Fruit fly (Drosophila melanogaster) whole organism, embryonic: ENCODE data around the gene CG12310.

Experiments used
- Ada2b ChIP-seq: fragments of 200-800 bp; sonication (Bioruptor generic); IDR thresholded peaks from 2 replicates; pipeline ENCODE4 v1.3.6; 2022; ENCODE audit warnings: missing biosample characterization, missing genetic modification characterization
- Blimp-1 ChIP-seq: fragments of 200-800 bp; sonication (Bioruptor generic); optimal IDR thresholded peaks from 3 replicates; lab custom pipeline; 2018; ENCODE audit warnings: missing biosample characterization, missing genetic modification characterization, mild to moderate bottlenecking, moderate library complexity, missing genetic modification reagents
- CG10321 ChIP-seq: fragments of 200-800 bp; sonication (Bioruptor generic); IDR thresholded peaks from 2 replicates; pipeline ENCODE4 v1.3.6; 2022; ENCODE audit warnings: missing biosample characterization, missing genetic modification characterization
- CG10462 ChIP-seq: fragments of 200-800 bp; sonication (Bioruptor generic); optimal IDR thresholded peaks from 2 replicates; lab custom pipeline; 2016; ENCODE audit warnings: missing biosample characterization, missing genetic modification characterization
- CG11504 ChIP-seq: fragments of 200-800 bp; sonication (Bioruptor generic); optimal IDR thresholded peaks from 3 replicates; lab custom pipeline; 2019; ENCODE audit warnings: missing biosample characterization, mild to moderate bottlenecking, missing genetic modification characterization, moderate library complexity
- CG15479 ChIP-seq: fragments of 200-800 bp; sonication (Bioruptor generic); optimal IDR thresholded peaks from 3 replicates; lab custom pipeline; 2019; ENCODE audit warnings: missing biosample characterization, mild to moderate bottlenecking, missing genetic modification characterization, moderate library complexity
- CG16779 ChIP-seq: fragments of 200-800 bp; sonication (Bioruptor generic); IDR thresholded peaks from 2 replicates; pipeline ENCODE4 v1.3.6; 2022; ENCODE audit warnings: missing biosample characterization, missing genetic modification characterization
- CG16863 ChIP-seq: fragments of 200-800 bp; sonication (Bioruptor generic); optimal IDR thresholded peaks from 3 replicates; lab custom pipeline; 2016; ENCODE audit warnings: missing biosample characterization, missing genetic modification characterization
- CG17359 ChIP-seq: fragments of 200-800 bp; sonication (Bioruptor generic); optimal IDR thresholded peaks from 3 replicates; lab custom pipeline; 2018; ENCODE audit warnings: missing biosample characterization, mild to moderate bottlenecking, missing genetic modification characterization, moderate library complexity
- CG17912 ChIP-seq: fragments of 200-800 bp; sonication (Bioruptor generic); optimal IDR thresholded peaks from 2 replicates; lab custom pipeline; 2018; ENCODE audit warnings: missing biosample characterization, mild to moderate bottlenecking, missing genetic modification characterization
- CG2199 ChIP-seq: fragments of 200-800 bp; sonication (Bioruptor generic); IDR thresholded peaks from 3 replicates; pipeline ENCODE4 v1.3.6; 2022; ENCODE audit warnings: missing biosample characterization, missing genetic modification characterization
- CG3726 ChIP-seq: fragments of 200-800 bp; sonication (Bioruptor generic); IDR thresholded peaks from 3 replicates; pipeline ENCODE4, ENCODE4 v1.3.6; 2022; ENCODE audit warnings: missing biosample characterization, missing genetic modification characterization
- CG5180 ChIP-seq: fragments of 200-800 bp; sonication (Bioruptor generic); optimal IDR thresholded peaks from 3 replicates; lab custom pipeline; 2017; ENCODE audit warnings: missing biosample characterization, missing genetic modification characterization, mild to moderate bottlenecking, moderate library complexity, missing genetic modification reagents
- CG6175 ChIP-seq: fragments of 200-800 bp; sonication (Bioruptor generic); IDR thresholded peaks from 3 replicates; pipeline ENCODE4 v1.3.6; 2022; ENCODE audit warnings: missing biosample characterization, missing genetic modification characterization
- CG6854 ChIP-seq: fragments of 200-800 bp; sonication (Bioruptor generic); optimal IDR thresholded peaks from 3 replicates; lab custom pipeline; 2017; ENCODE audit warnings: missing biosample characterization, mild to moderate bottlenecking, missing genetic modification characterization
- CkIIα-i1 ChIP-seq: fragments of 200-800 bp; sonication (Bioruptor generic); IDR thresholded peaks from 2 replicates; pipeline ENCODE4 v1.3.6; 2022; ENCODE audit warnings: missing biosample characterization, missing genetic modification characterization
- D19A ChIP-seq: fragments of 200-800 bp; optimal IDR thresholded peaks from 3 replicates; lab custom pipeline; 2019; ENCODE audit warnings: missing biosample characterization, mild to moderate bottlenecking, missing genetic modification characterization, moderate library complexity
- Med ChIP-seq: fragments of 200-800 bp; sonication (Bioruptor generic); peaks from one replicate; lab custom pipeline; 2016; ENCODE audit warnings: missing biosample characterization, missing genetic modification characterization, mild to moderate bottlenecking, inconsistent platforms, moderate library complexity
- Oli ChIP-seq: fragments of 200-800 bp; sonication (Bioruptor generic); optimal IDR thresholded peaks from 2 replicates; lab custom pipeline; 2018; ENCODE audit warnings: missing biosample characterization, mild to moderate bottlenecking, missing genetic modification characterization, moderate library complexity
- Rx ChIP-seq: fragments of 200-800 bp; sonication (Bioruptor generic); IDR thresholded peaks from 2 replicates; pipeline ENCODE4 v1.3.6; 2022; ENCODE audit warnings: missing biosample characterization, missing genetic modification characterization
- Trl ChIP-seq, 3 experiments: fragments of >200 bp in 2 of 3; fragments of 200-800 bp in 1 of 3; sonication (Bioruptor generic) in 1 of 3; optimal IDR thresholded peaks; 2 replicates in 1 of 3; 3 replicates in 2 of 3; lab custom pipeline; 2016 to 2017; ENCODE audit warnings: missing biosample characterization in 1 of 3, missing genetic modification characterization in 1 of 3
- Usf ChIP-seq: fragments of 200-800 bp; sonication (Bioruptor generic); optimal IDR thresholded peaks from 2 replicates; lab custom pipeline; 2017; ENCODE audit warnings: missing genotype, missing biosample characterization, missing genetic modification characterization
- al ChIP-seq: fragments of 200-800 bp; sonication (Bioruptor generic); IDR thresholded peaks from 2 replicates; pipeline ENCODE4 v1.3.6; 2022; ENCODE audit warnings: missing biosample characterization, missing genetic modification characterization
- ci ChIP-seq: fragments of 200-800 bp; sonication (Bioruptor generic); IDR thresholded peaks from 3 replicates; pipeline ENCODE4 v1.3.6; 2022; ENCODE audit warnings: missing biosample characterization, missing genetic modification characterization
- dimm ChIP-seq: fragments of 200-800 bp; sonication (Bioruptor generic); IDR thresholded peaks from 2 replicates; pipeline ENCODE4 v1.3.6; 2022; ENCODE audit warnings: missing biosample characterization, missing genetic modification characterization
- en ChIP-seq: fragments of 200-800 bp; sonication (Bioruptor generic); optimal IDR thresholded peaks from 2 replicates; lab custom pipeline; 2016; ENCODE audit warnings: missing biosample characterization, missing genetic modification characterization
- ewg ChIP-seq: fragments of 200-800 bp; sonication (Bioruptor generic); optimal IDR thresholded peaks from 3 replicates; lab custom pipeline; 2017; ENCODE audit warnings: mild to moderate bottlenecking, missing biosample characterization, missing genetic modification reagents, missing genetic modification characterization
- fu2 ChIP-seq: fragments of 200-800 bp; sonication (Bioruptor generic); optimal IDR thresholded peaks from 2 replicates; lab custom pipeline; 2016; ENCODE audit warnings: missing biosample characterization, missing genetic modification characterization
- jigr1 ChIP-seq: fragments of 200-800 bp; sonication (Bioruptor generic); IDR thresholded peaks from 3 replicates; pipeline ENCODE4 v1.3.6; 2022; ENCODE audit warnings: missing biosample characterization, missing genetic modification characterization
- lola ChIP-seq, 3 experiments: fragments of >200 bp in 2 of 3; fragments of 200-800 bp in 1 of 3; sonication (Bioruptor generic) in 1 of 3; optimal IDR thresholded peaks; 2 replicates each; lab custom pipeline; 2017 to 2019; ENCODE audit warnings: missing biosample characterization in 3 of 3, missing genetic modification characterization in 3 of 3, mild to moderate bottlenecking in 1 of 3, moderate library complexity in 1 of 3
- onecut ChIP-seq: fragments of 200-800 bp; sonication (Bioruptor generic); IDR thresholded peaks from 2 replicates; pipeline ENCODE4 v1.3.6; 2022; ENCODE audit warnings: missing biosample characterization, missing genetic modification characterization
- org-1 ChIP-seq: fragments of 200-800 bp; sonication (Bioruptor generic); optimal IDR thresholded peaks from 2 replicates; lab custom pipeline; 2017; ENCODE audit warnings: missing biosample characterization, missing genetic modification characterization
- p53 ChIP-seq: fragments of 200-800 bp; sonication (Bioruptor generic); optimal IDR thresholded peaks from 2 replicates; lab custom pipeline; 2016; ENCODE audit warnings: missing biosample characterization, missing genetic modification characterization
- pho ChIP-seq: fragments of 200-800 bp; sonication (Bioruptor generic); optimal IDR thresholded peaks from 2 replicates; lab custom pipeline; 2016; ENCODE audit warnings: missing biosample characterization, missing genetic modification characterization
- pros ChIP-seq: fragments of 200-800 bp; sonication (Bioruptor generic); optimal IDR thresholded peaks from 3 replicates; lab custom pipeline; 2019; ENCODE audit warnings: missing biosample characterization, mild to moderate bottlenecking, missing genetic modification characterization, moderate library complexity
- sob ChIP-seq: fragments of 200-800 bp; sonication (Bioruptor generic); IDR thresholded peaks from 2 replicates; pipeline ENCODE4 v1.3.6; 2022; ENCODE audit warnings: missing biosample characterization, missing genetic modification characterization
- stwl ChIP-seq: fragments of 200-800 bp; sonication (Bioruptor generic); optimal IDR thresholded peaks from 3 replicates; lab custom pipeline; 2018; ENCODE audit warnings: missing biosample characterization, mild to moderate bottlenecking, missing genetic modification characterization, moderate library complexity
- tgo ChIP-seq: fragments of 200-800 bp; sonication (Bioruptor generic); IDR thresholded peaks from 3 replicates; pipeline ENCODE4 v1.3.6; 2022; ENCODE audit warnings: missing biosample characterization, missing genetic modification characterization

Gene CG12310

dm6 chr3L:15089083-15089704 is 38.6 kb upstream of the CG12310 start (continued):
- TF ChIP-seq CG10462 (no peak), en (GFP tag; lab: Kevin White, UChicago) (no peak), tgo (no peak), CG17359 (peak; percentile 19), Blimp-1 (peak; percentile 82), stwl (tag; lab: Kevin White, UChicago) (peak; percentile 4), ewg (no peak), Usf (no peak), fu2 (GFP tag; lab: Kevin White, UChicago) (no peak), CG6854 (GFP tag; lab: Kevin White, UChicago) (no peak)

dm6 chr3L:15088285-15088684 is 37.7 kb upstream of the CG12310 start:
- TF ChIP-seq CG3726 (GFP tag; lab: Robert Waterston, UW) (no peak), Trl (optimal IDR thresholded peaks at IDR 0.05; lab: Kevin White, UChicago) (peak in 1 of 2 experiments; percentile 37), Trl (GFP tag; optimal IDR thresholded peaks at IDR 0.05; lab: Kevin White, UChicago) (no peak), fu2 (GFP tag; lab: Kevin White, UChicago) (no peak), CG15479 (peak; percentile 32), CG2199 (GFP tag; lab: Robert Waterston, UW) (peak; percentile 89; the same call in 1 of the 3 replicates)

- no peak for TF ChIP-seq CG10321 (GFP tag; lab: Robert Waterston, UW)
- TF ChIP-seq pho (GFP tag; lab: Kevin White, UChicago) = no peak
- no peak for TF ChIP-seq p53 (GFP tag; lab: Kevin White, UChicago)
- TF ChIP-seq CG6175 (GFP tag; lab: Robert Waterston, UW) = 0 out of 3 replicates have a peak, but pooled peaks have one; percentile 25
- TF ChIP-seq jigr1 (GFP tag; lab: Robert Waterston, UW) = no peak
- no peak for TF ChIP-seq CG6854 (GFP tag; lab: Kevin White, UChicago)
- TF ChIP-seq al = no peak
- TF ChIP-seq Med (GFP tag; lab: Kevin White, UChicago) = peak; percentile 1
- TF ChIP-seq CG11504 (tag; lab: Kevin White, UChicago) = peak; percentile 97
- no peak for TF ChIP-seq dimm (GFP tag; lab: Robert Waterston, UW)
- no peak for TF ChIP-seq D19A (tag; lab: Kevin White, UChicago)
- no peak for TF ChIP-seq CG16863 (GFP tag; lab: Kevin White, UChicago)
- no peak for TF ChIP-seq onecut (GFP tag; lab: Robert Waterston, UW)
- TF ChIP-seq org-1 = no peak
- TF ChIP-seq Ada2b (GFP tag; lab: Robert Waterston, UW) = no peak
- TF ChIP-seq CG5180 (GFP tag; lab: Kevin White, UChicago) = peak; percentile 8
- no peak for TF ChIP-seq CG17912 (GFP tag; lab: Kevin White, UChicago)
- no peak for TF ChIP-seq ci (GFP tag; lab: Robert Waterston, UW)
- peak; percentile 96 for TF ChIP-seq CG2199 (GFP tag; lab: Robert Waterston, UW)
- TF ChIP-seq CkIIα-i1 (GFP tag; lab: Robert Waterston, UW) = no peak
- TF ChIP-seq lola (GFP tag; optimal IDR thresholded peaks at IDR 0.05; lab: Kevin White, UChicago) = no peak
- TF ChIP-seq sob (GFP tag; lab: Robert Waterston, UW) = no peak
- TF ChIP-seq Oli (tag; lab: Kevin White, UChicago) = no peak
- no peak for TF ChIP-seq CG16779
- no peak for TF ChIP-seq Rx (GFP tag; lab: Robert Waterston, UW)
- TF ChIP-seq pros (GFP tag; lab: Kevin White, UChicago) = no peak
Observed at dm6 chr3L:15084288-15084687, 33.7 kb upstream of the CG12310 start.
